Worm (Caenorhabditis elegans): ENCODE measurements around the gene Y39E4B.11.

ce11 chrIII:13208978-13209377 is 4.2 kb downstream of the Y39E4B.11 start:
- TF ChIP-seq tab-1 (GFP tag; IDR thresholded peaks at IDR 0.05), result no peak
- TF ChIP-seq ref-1 (GFP tag; conservative IDR thresholded peaks at IDR 0.05), result no peak
- no peak for TF ChIP-seq klf-2 (GFP tag; conservative IDR thresholded peaks at IDR 0.05)
- TF ChIP-seq ztf-23 (GFP tag; IDR thresholded peaks at IDR 0.05), result no peak
- no peak for TF ChIP-seq med-1 (GFP tag; optimal IDR thresholded peaks at IDR 0.05; ENCODE audit: insufficient read depth)
